Fruit fly (Drosophila melanogaster): Measurements from ENCODE around the gene CG1105.

dm6 chr3R:7090337-7090830 lies 23.4 kb upstream of the CG1105 start:
- TF ChIP-seq Kr (GFP tag; optimal IDR thresholded peaks at IDR 0.05) (no peak), Lhr (GFP tag; optimal IDR thresholded peaks at IDR 0.05) (no peak), h (optimal IDR thresholded peaks at IDR 0.05) (no peak), Tbp (GFP tag; optimal IDR thresholded peaks at IDR 0.05) (no peak)
